Worm (Caenorhabditis elegans) whole organism, young adult: ENCODE measurements around the gene sedl-1.
A peak's percentile ranks its signal among the peaks of the same experiment; 100 is the strongest.

Experiments used
- B0019.2 ChIP-seq: fragments of 200-800 bp; sonication (Bioruptor generic); conservative IDR thresholded peaks from 2 replicates; pipeline ENCODE4 v1.3.6; 2022; ENCODE audit warnings: missing genetic modification reagents, missing genetic modification characterization, missing compliant biosample characterization
- B0035.1 ChIP-seq: sonication (generic microtip); optimal IDR thresholded peaks from 2 replicates; lab custom pipeline; 2016; ENCODE audit warnings: missing genetic modification characterization, mild to moderate bottlenecking, missing compliant biosample characterization, missing genotype, missing genetic modification reagents
- B0261.1 ChIP-seq: sonication (generic microtip); optimal IDR thresholded peaks from 2 replicates; lab custom pipeline; 2016; ENCODE audit warnings: mild to moderate bottlenecking, missing genetic modification characterization, moderate library complexity, missing compliant biosample characterization
- B0336.3 ChIP-seq: fragments of 200-800 bp; sonication (Bioruptor generic); IDR thresholded peaks from 2 replicates; pipeline ENCODE4 v1.3.6; 2022; ENCODE audit warnings: missing genetic modification characterization, missing compliant biosample characterization
- F52B5.7 ChIP-seq: sonication (generic microtip); optimal IDR thresholded peaks from 2 replicates; lab custom pipeline; 2016; ENCODE audit warnings: mild to moderate bottlenecking, missing genetic modification characterization, missing compliant biosample characterization
- F55B11.4 ChIP-seq: sonication (generic microtip); optimal IDR thresholded peaks from 2 replicates; lab custom pipeline; 2016; ENCODE audit warnings: missing compliant biosample characterization, missing genetic modification characterization, borderline replicate concordance; ENCODE audit not compliant: insufficient read depth
- F57A8.1 ChIP-seq: fragments of 200-800 bp; sonication (Bioruptor generic); optimal IDR thresholded peaks from 2 replicates; lab custom pipeline; 2018; ENCODE audit warnings: mild to moderate bottlenecking, missing genetic modification characterization, moderate library complexity, missing compliant biosample characterization
- T26A5.8 ChIP-seq: sonication (generic microtip); optimal IDR thresholded peaks from 2 replicates; lab custom pipeline; 2016; ENCODE audit warnings: missing genetic modification characterization, missing compliant biosample characterization
- Y95B8A.8 ChIP-seq: fragments of 200-800 bp; sonication (Bioruptor generic); IDR thresholded peaks from 2 replicates; pipeline ENCODE4 v1.3.6; 2022; ENCODE audit warnings: missing genetic modification reagents, missing genetic modification characterization, missing compliant biosample characterization
- akir-1 ChIP-seq: fragments of 200-800 bp; sonication (Bioruptor generic); optimal IDR thresholded peaks from 2 replicates; lab custom pipeline; 2018; ENCODE audit warnings: mild to moderate bottlenecking, missing genetic modification characterization, moderate library complexity, missing compliant biosample characterization
- aptf-2 ChIP-seq: fragments of 200-800 bp; sonication (Bioruptor generic); conservative IDR thresholded peaks from 2 replicates; pipeline ENCODE4 v1.3.6; 2022; ENCODE audit warnings: missing genetic modification reagents, missing genetic modification characterization, missing compliant biosample characterization
- atf-7 ChIP-seq: sonication (generic microtip); optimal IDR thresholded peaks from 2 replicates; lab custom pipeline; 2017; ENCODE audit warnings: mild to moderate bottlenecking, missing genetic modification characterization, missing compliant biosample characterization
- bed-1 ChIP-seq: fragments of 200-800 bp; sonication (Bioruptor generic); IDR thresholded peaks from 2 replicates; pipeline ENCODE4 v1.3.6; 2022; ENCODE audit warnings: missing genetic modification reagents, missing genetic modification characterization, missing compliant biosample characterization
- ccch-3 ChIP-seq: fragments of 200-800 bp; sonication (Bioruptor generic); optimal IDR thresholded peaks from 2 replicates; lab custom pipeline; 2018; ENCODE audit warnings: mild to moderate bottlenecking, missing genetic modification characterization, missing compliant biosample characterization
- cebp-2 ChIP-seq: fragments of 200-800 bp; sonication (Bioruptor generic); IDR thresholded peaks from 2 replicates; pipeline ENCODE4 v1.3.6; 2022; ENCODE audit warnings: missing genetic modification characterization, missing compliant biosample characterization
- ceh-40 ChIP-seq: fragments of 200-800 bp; sonication (Bioruptor generic); IDR thresholded peaks from 2 replicates; pipeline ENCODE4 v1.3.6; 2022; ENCODE audit warnings: missing genetic modification characterization, missing compliant biosample characterization
- ceh-58 ChIP-seq: fragments of 200-800 bp; sonication (Bioruptor generic); IDR thresholded peaks from 2 replicates; pipeline ENCODE4 v1.3.6; 2022; ENCODE audit warnings: missing genetic modification characterization, missing compliant biosample characterization
- dpff-1 ChIP-seq: sonication (generic microtip); optimal IDR thresholded peaks from 2 replicates; lab custom pipeline; 2017; ENCODE audit warnings: mild to moderate bottlenecking, missing genetic modification characterization, missing compliant biosample characterization
- efl-1 ChIP-seq: fragments of 150-350 bp; optimal IDR thresholded peaks from 2 replicates; lab custom pipeline; 2014; ENCODE audit warnings: missing biosample characterization, missing genetic modification reagents, missing genetic modification characterization
- hlh-12 ChIP-seq: sonication (generic microtip); optimal IDR thresholded peaks from 2 replicates; lab custom pipeline; 2016; ENCODE audit warnings: missing genetic modification characterization, missing compliant biosample characterization
- hmg-1.2 ChIP-seq: fragments of 200-800 bp; sonication (Bioruptor generic); IDR thresholded peaks from 2 replicates; pipeline ENCODE4 v1.3.6; 2022; ENCODE audit warnings: missing genetic modification reagents, missing genetic modification characterization, missing compliant biosample characterization
- hrde-1 ChIP-seq: sonication (generic microtip); optimal IDR thresholded peaks from 2 replicates; lab custom pipeline; 2016; ENCODE audit warnings: missing genetic modification characterization, mild to moderate bottlenecking, missing compliant biosample characterization, moderate library complexity, missing genotype, missing genetic modification reagents, borderline replicate concordance
- hsf-1 ChIP-seq: fragments of 200-800 bp; sonication (Bioruptor generic); IDR thresholded peaks from 2 replicates; pipeline ENCODE4 v1.3.6; 2022; ENCODE audit warnings: missing genetic modification reagents, missing genetic modification characterization, missing compliant biosample characterization
- lag-1 ChIP-seq: fragments of 200-800 bp; sonication (Bioruptor generic); IDR thresholded peaks from 2 replicates; pipeline ENCODE4 v1.3.6; 2022; ENCODE audit warnings: missing genetic modification reagents, missing genetic modification characterization, missing compliant biosample characterization
- let-607 ChIP-seq, 2 experiments: fragments of 200-800 bp in 1 of 2; sonication (Bioruptor generic) in 1 of 2; sonication (generic microtip) in 1 of 2; optimal IDR thresholded peaks; 2 replicates each; lab custom pipeline; 2016 to 2018; ENCODE audit warnings: mild to moderate bottlenecking in 2 of 2, missing compliant biosample characterization in 2 of 2, missing genetic modification characterization in 2 of 2, moderate library complexity in 2 of 2, missing genotype in 1 of 2
- lin-40 ChIP-seq: sonication (generic microtip); optimal IDR thresholded peaks from 2 replicates; lab custom pipeline; 2016; ENCODE audit warnings: missing genetic modification characterization, mild to moderate bottlenecking, missing compliant biosample characterization, missing genotype, missing genetic modification reagents
- lin-54 ChIP-seq: fragments of 200-800 bp; sonication (Bioruptor generic); optimal IDR thresholded peaks from 2 replicates; lab custom pipeline; 2018; ENCODE audit warnings: mild to moderate bottlenecking, missing genetic modification characterization, missing compliant biosample characterization
- mxl-1 ChIP-seq: sonication (generic microtip); optimal IDR thresholded peaks from 2 replicates; lab custom pipeline; 2016; ENCODE audit warnings: missing genetic modification characterization, missing compliant biosample characterization
- nfya-2 ChIP-seq: fragments of 200-800 bp; sonication (Bioruptor generic); IDR thresholded peaks from 2 replicates; pipeline ENCODE4 v1.3.6; 2022; ENCODE audit warnings: missing genetic modification reagents, missing genetic modification characterization, missing compliant biosample characterization
- nfyb-1 ChIP-seq: fragments of 200-800 bp; sonication (Bioruptor generic); IDR thresholded peaks from 2 replicates; pipeline ENCODE4 v1.3.6; 2022; ENCODE audit warnings: missing genetic modification reagents, missing genetic modification characterization, missing compliant biosample characterization
- nhr-179 ChIP-seq: sonication (generic microtip); optimal IDR thresholded peaks from 2 replicates; lab custom pipeline; 2016; ENCODE audit warnings: mild to moderate bottlenecking, missing genetic modification characterization, missing compliant biosample characterization
- rpc-1 ChIP-seq, 2 experiments: fragments of 150-350 bp in 1 of 2; sonication (generic microtip) in 1 of 2; optimal IDR thresholded peaks; 2 replicates each; lab custom pipeline; 2014 to 2018; ENCODE audit warnings: missing biosample characterization in 1 of 2, missing genetic modification characterization in 1 of 2, missing genetic modification reagents in 1 of 2, missing genotype in 1 of 2
- snpc-3.4 ChIP-seq: sonication (generic microtip); optimal IDR thresholded peaks from 2 replicates; lab custom pipeline; 2017; ENCODE audit warnings: missing genetic modification characterization, mild to moderate bottlenecking, missing compliant biosample characterization, antibody characterized with exemption, moderate library complexity, missing genotype, missing genetic modification reagents
- snpc-4 ChIP-seq, 5 experiments: fragments of 150-350 bp in 1 of 5; sonication (generic microtip) in 4 of 5; optimal IDR thresholded peaks; 2 replicates each; lab custom pipeline; 2014 to 2018; ENCODE audit warnings: missing genetic modification characterization in 5 of 5, missing biosample characterization in 3 of 5, antibody characterized with exemption in 2 of 5, mild to moderate bottlenecking in 2 of 5, missing compliant biosample characterization in 2 of 5, missing genotype in 2 of 5, moderate library complexity in 2 of 5, missing genetic modification reagents in 1 of 5
- tlf-1 ChIP-seq: fragments of 200-800 bp; sonication (Bioruptor generic); optimal IDR thresholded peaks from 2 replicates; lab custom pipeline; 2018; ENCODE audit warnings: mild to moderate bottlenecking, missing genetic modification characterization, missing compliant biosample characterization
- unc-130 ChIP-seq: sonication (generic microtip); optimal IDR thresholded peaks from 2 replicates; lab custom pipeline; 2016; ENCODE audit warnings: missing genetic modification reagents, missing genetic modification characterization, missing compliant biosample characterization
- zfh-2 ChIP-seq: fragments of 200-800 bp; sonication (Bioruptor generic); conservative IDR thresholded peaks from 2 replicates; pipeline ENCODE4 v1.3.6; 2022; ENCODE audit warnings: missing genetic modification reagents, missing genetic modification characterization, missing compliant biosample characterization
- ztf-22 ChIP-seq: fragments of 200-800 bp; sonication (Bioruptor generic); optimal IDR thresholded peaks from 2 replicates; lab custom pipeline; 2018; ENCODE audit warnings: mild to moderate bottlenecking, missing genetic modification characterization, moderate library complexity, missing compliant biosample characterization
- ztf-26 ChIP-seq: sonication (generic microtip); optimal IDR thresholded peaks from 2 replicates; lab custom pipeline; 2017; ENCODE audit warnings: missing genetic modification characterization, missing compliant biosample characterization
- ztf-3 ChIP-seq: fragments of 200-800 bp; sonication (Bioruptor generic); optimal IDR thresholded peaks from 2 replicates; lab custom pipeline; 2018; ENCODE audit warnings: mild to moderate bottlenecking, missing genetic modification characterization, missing compliant biosample characterization
- ztf-6 ChIP-seq: fragments of 200-800 bp; sonication (Bioruptor generic); IDR thresholded peaks from 2 replicates; pipeline ENCODE4 v1.3.6; 2022; ENCODE audit warnings: missing genetic modification reagents, missing genetic modification characterization, missing compliant biosample characterization

Gene sedl-1

DNA sequence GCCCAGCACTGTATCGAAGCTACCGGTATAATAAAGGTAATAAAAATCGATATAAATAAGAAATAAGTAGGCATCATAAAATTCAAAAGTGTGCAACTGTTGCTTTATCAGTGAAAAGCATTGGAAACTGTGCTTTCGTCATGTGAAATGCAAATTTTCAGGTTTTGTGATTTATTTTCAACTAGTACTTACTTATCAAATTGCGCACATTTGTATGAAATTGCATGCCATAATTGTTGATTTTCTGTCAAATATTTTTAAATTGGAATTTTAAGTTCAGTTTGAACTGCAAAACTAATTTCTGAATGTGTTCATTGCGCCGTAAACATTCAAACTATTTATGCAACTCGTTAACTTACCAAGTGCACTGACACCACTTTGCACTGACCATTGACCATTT, 45.7 kb upstream of the sedl-1 start, which contains the start of gene D1005.4:
Gene D1005.4 (minus strand): TSS at position 101 of the 400 bp plus-strand sequence.
- no peak for TF ChIP-seq nhr-179 (tag; lab: Kevin White, UChicago)
- no peak for TF ChIP-seq mxl-1 (tag; lab: Kevin White, UChicago)
- TF ChIP-seq hmg-1.2 (GFP tag; lab: Robert Waterston, UW) = no peak
- TF ChIP-seq ztf-22 (GFP tag; lab: Kevin White, UChicago) = no peak
- TF ChIP-seq nfyb-1 (GFP tag; lab: Robert Waterston, UW) = no peak
- TF ChIP-seq B0035.1 (tag; lab: Kevin White, UChicago) = no peak
- TF ChIP-seq nfya-2 (GFP tag; lab: Robert Waterston, UW) = no peak
- TF ChIP-seq lin-40 = no peak
- TF ChIP-seq T26A5.8 (tag; lab: Kevin White, UChicago) = no peak
- TF ChIP-seq B0336.3 (GFP tag; lab: Robert Waterston, UW) = no peak
- TF ChIP-seq F57A8.1 (GFP tag; lab: Kevin White, UChicago) = no peak
- no peak for TF ChIP-seq hlh-12 (tag; lab: Kevin White, UChicago)
- TF ChIP-seq let-607 (tag; optimal IDR thresholded peaks at IDR 0.05; lab: Kevin White, UChicago) = no peak

DNA sequence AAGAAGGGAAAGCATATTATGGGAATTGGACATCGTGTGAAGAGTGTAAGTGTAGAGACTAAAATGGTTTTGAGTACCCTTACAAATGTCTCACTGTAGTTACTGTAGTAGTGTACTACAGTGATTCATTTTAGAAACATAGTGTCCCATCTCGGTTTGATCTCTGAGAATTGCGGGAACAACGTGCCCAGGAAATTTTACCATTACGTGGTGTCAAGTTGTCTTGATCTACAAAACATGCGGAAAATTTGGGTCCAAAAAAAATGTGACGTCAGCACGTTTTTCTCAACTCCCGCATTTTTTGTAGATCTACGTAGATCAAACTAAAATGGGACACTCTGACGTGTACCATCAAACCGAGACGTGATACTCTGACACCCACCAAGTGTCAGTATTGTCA, 43.2 kb upstream of the sedl-1 start:
- TF ChIP-seq hrde-1 (tag; lab: Kevin White, UChicago) (no peak), lin-54 (GFP tag; lab: Kevin White, UChicago) (no peak), mxl-1 (tag; lab: Kevin White, UChicago) (no peak), snpc-4 (GFP tag; optimal IDR thresholded peaks at IDR 0.05; lab: Kevin White, UChicago) (no peak), snpc-4 (tag; optimal IDR thresholded peaks at IDR 0.05; lab: Kevin White, UChicago) (no peak), zfh-2 (no peak), ceh-40 (GFP tag; lab: Robert Waterston, UW) (no peak), unc-130 (GFP tag; lab: Kevin White, UChicago) (no peak), B0035.1 (tag; lab: Kevin White, UChicago) (no peak), akir-1 (GFP tag; lab: Kevin White, UChicago) (no peak), atf-7 (tag; lab: Kevin White, UChicago) (no peak), dpff-1 (tag; lab: Kevin White, UChicago) (no peak), efl-1 (GFP tag; lab: Kevin White, UChicago) (no peak), ccch-3 (GFP tag; lab: Kevin White, UChicago) (no peak), lag-1 (GFP tag; lab: Robert Waterston, UW) (no peak), cebp-2 (GFP tag; lab: Robert Waterston, UW) (no peak), B0261.1 (no peak), Y95B8A.8 (GFP tag; lab: Robert Waterston, UW) (no peak), snpc-3.4 (tag; lab: Kevin White, UChicago) (no peak), ztf-6 (GFP tag; lab: Robert Waterston, UW) (no peak)

DNA sequence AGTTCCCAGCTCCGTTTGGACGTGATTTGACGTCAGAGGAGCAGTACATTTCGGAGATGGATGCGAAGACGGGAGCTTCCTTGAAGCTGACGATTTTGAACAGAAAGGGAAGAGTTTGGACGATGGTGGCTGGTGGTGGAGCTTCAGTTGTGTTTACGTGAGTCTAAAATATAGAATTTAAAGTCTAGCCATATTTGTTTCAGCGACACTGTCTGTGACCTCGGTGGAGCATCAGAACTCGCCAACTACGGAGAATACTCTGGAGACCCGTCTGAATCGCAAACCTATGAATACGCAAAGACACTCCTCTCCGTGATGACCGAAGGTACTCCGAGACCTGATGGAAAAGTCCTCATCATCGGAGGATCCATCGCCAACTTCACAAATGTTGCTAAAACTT, 40.5 kb upstream of the sedl-1 start:
- TF ChIP-seq F52B5.7 (tag; lab: Kevin White, UChicago) (no peak), B0019.2 (GFP tag; lab: Robert Waterston, UW) (no peak), bed-1 (GFP tag; lab: Robert Waterston, UW) (0 out of 2 replicates have a peak, but pooled peaks have one; percentile 61)

DNA sequence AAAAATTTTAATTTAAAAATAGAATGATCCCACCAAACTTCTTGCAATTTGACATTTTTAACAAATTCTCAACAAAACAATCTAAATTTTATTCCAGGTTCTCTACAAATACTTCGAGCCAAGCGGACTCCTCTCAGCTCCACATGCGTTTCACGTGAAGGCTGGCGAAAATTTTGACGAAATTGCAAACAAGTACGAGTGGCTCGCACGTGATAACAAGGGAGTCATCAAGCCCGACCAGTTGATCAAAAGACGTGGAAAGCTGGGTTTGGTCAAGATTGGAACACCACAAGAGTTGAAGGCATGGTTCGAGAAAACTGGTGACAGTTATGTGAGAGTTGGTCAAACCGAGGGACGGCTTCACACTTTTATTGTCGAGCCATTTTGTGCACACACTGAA, 39.6 kb upstream of the sedl-1 start:
- TF ChIP-seq aptf-2 (GFP tag; lab: Robert Waterston, UW) = no peak
- no peak for TF ChIP-seq hsf-1 (GFP tag; lab: Robert Waterston, UW)
- TF ChIP-seq F55B11.4 (tag; lab: Kevin White, UChicago) = no peak
- TF ChIP-seq lin-54 (GFP tag; lab: Kevin White, UChicago) = no peak
- no peak for TF ChIP-seq zfh-2
- no peak for TF ChIP-seq ztf-26
- no peak for TF ChIP-seq ceh-58 (GFP tag; lab: Robert Waterston, UW)
- TF ChIP-seq rpc-1 (optimal IDR thresholded peaks at IDR 0.05; lab: Kevin White, UChicago) = no peak
- TF ChIP-seq rpc-1 (tag; optimal IDR thresholded peaks at IDR 0.05; lab: Kevin White, UChicago) = no peak
- no peak for TF ChIP-seq ztf-3 (GFP tag; lab: Kevin White, UChicago)
- no peak for TF ChIP-seq nfyb-1 (GFP tag; lab: Robert Waterston, UW)
- TF ChIP-seq tlf-1 (GFP tag; lab: Kevin White, UChicago) = no peak
- no peak for TF ChIP-seq hmg-1.2 (GFP tag; lab: Robert Waterston, UW)
